Worm (Caenorhabditis elegans) whole organism, young adult: ENCODE measurements around the gene R07E5.4.

Source experiments
- B0019.2 ChIP-seq: fragments of 200-800 bp; sonication (Bioruptor generic); conservative IDR thresholded peaks from 2 replicates; pipeline ENCODE4 v1.3.6; 2022; ENCODE audit warnings: missing genetic modification reagents, missing genetic modification characterization, missing compliant biosample characterization
- C06A6.2 ChIP-seq: fragments of 200-800 bp; sonication (Bioruptor generic); conservative IDR thresholded peaks from 2 replicates; pipeline ENCODE4 v1.3.6; 2022; ENCODE audit warnings: missing genetic modification characterization, missing compliant biosample characterization
- ceh-79 ChIP-seq: sonication (generic microtip); optimal IDR thresholded peaks from 2 replicates; lab custom pipeline; 2017; ENCODE audit warnings: mild to moderate bottlenecking, missing genetic modification characterization, missing compliant biosample characterization
- dpl-1 ChIP-seq: fragments of 150-350 bp; optimal IDR thresholded peaks from 2 replicates; lab custom pipeline; 2014; ENCODE audit warnings: missing biosample characterization, missing genetic modification reagents, missing genetic modification characterization
- fkh-3 ChIP-seq: sonication (generic microtip); optimal IDR thresholded peaks from 2 replicates; lab custom pipeline; 2016; ENCODE audit warnings: mild to moderate bottlenecking, missing genetic modification characterization, missing compliant biosample characterization
- nfyb-1 ChIP-seq: fragments of 200-800 bp; sonication (Bioruptor generic); IDR thresholded peaks from 2 replicates; pipeline ENCODE4 v1.3.6; 2022; ENCODE audit warnings: missing genetic modification reagents, missing genetic modification characterization, missing compliant biosample characterization
- nhr-90 ChIP-seq: sonication (generic microtip); optimal IDR thresholded peaks from 2 replicates; lab custom pipeline; 2016; ENCODE audit warnings: missing genotype, mild to moderate bottlenecking, missing genetic modification characterization, missing compliant biosample characterization
- rpc-1 ChIP-seq, 2 experiments: fragments of 150-350 bp in 1 of 2; sonication (generic microtip) in 1 of 2; optimal IDR thresholded peaks; 2 replicates each; lab custom pipeline; 2014 to 2018; ENCODE audit warnings: missing biosample characterization in 1 of 2, missing genetic modification characterization in 1 of 2, missing genetic modification reagents in 1 of 2, missing genotype in 1 of 2

ce11 chrIII:4380835-4381234 is 13.8 kb upstream of the R07E5.4 start:
- TF ChIP-seq fkh-3 (tag; lab: Kevin White, UChicago) (no peak), B0019.2 (GFP tag; lab: Robert Waterston, UW) (no peak), dpl-1 (no peak), nfyb-1 (GFP tag; lab: Robert Waterston, UW) (no peak), C06A6.2 (no peak), rpc-1 (optimal IDR thresholded peaks at IDR 0.05; lab: Kevin White, UChicago) (no peak), rpc-1 (tag; optimal IDR thresholded peaks at IDR 0.05; lab: Kevin White, UChicago) (no peak), ceh-79 (tag; lab: Kevin White, UChicago) (no peak), nhr-90 (no peak)
